Fruit fly (Drosophila melanogaster) whole organism, pupa: ENCODE measurements around the gene CG1792.
A peak's percentile ranks its signal among the peaks of the same experiment; 100 is the strongest.

Experiments
- CG10348 ChIP-seq: fragments of 200-800 bp; sonication (Bioruptor generic); IDR thresholded peaks from 2 replicates; pipeline ENCODE4 v1.3.6; 2022; ENCODE audit warnings: missing biosample characterization, missing genetic modification characterization
- CG12605 ChIP-seq: fragments of 200-800 bp; sonication (Bioruptor generic); IDR thresholded peaks from 2 replicates; pipeline ENCODE4 v1.3.6; 2022; ENCODE audit warnings: missing biosample characterization, missing genetic modification characterization
- CG13204 ChIP-seq: fragments of 200-800 bp; sonication (Bioruptor generic); optimal IDR thresholded peaks from 2 replicates; lab custom pipeline; 2018; ENCODE audit warnings: missing biosample characterization, mild to moderate bottlenecking, missing genetic modification characterization, moderate library complexity
- CG14655 ChIP-seq: fragments of 200-800 bp; sonication (Bioruptor generic); optimal IDR thresholded peaks from 3 replicates; lab custom pipeline; 2017; ENCODE audit warnings: mild to moderate bottlenecking, missing biosample characterization, missing genetic modification reagents, missing genetic modification characterization
- CG15710 ChIP-seq: fragments of 200-800 bp; sonication (Bioruptor generic); optimal IDR thresholded peaks from 2 replicates; lab custom pipeline; 2018; ENCODE audit warnings: missing biosample characterization, mild to moderate bottlenecking, missing genetic modification characterization, moderate library complexity
- CG17806 ChIP-seq: fragments of 200-800 bp; sonication (Bioruptor generic); optimal IDR thresholded peaks from 2 replicates; lab custom pipeline; 2018; ENCODE audit warnings: missing biosample characterization, mild to moderate bottlenecking, missing genetic modification characterization, moderate library complexity
- CG32121 ChIP-seq: fragments of 200-800 bp; sonication (Bioruptor generic); IDR thresholded peaks from 2 replicates; pipeline ENCODE4 v1.3.6; 2022; ENCODE audit warnings: missing biosample characterization, missing genetic modification characterization
- CG34367 ChIP-seq: fragments of 200-800 bp; sonication (Bioruptor generic); optimal IDR thresholded peaks from 2 replicates; lab custom pipeline; 2018; ENCODE audit warnings: missing biosample characterization, mild to moderate bottlenecking, missing genetic modification characterization
- CG4496 ChIP-seq: fragments of 200-800 bp; sonication (Bioruptor generic); IDR thresholded peaks from 3 replicates; pipeline ENCODE4 v1.3.6; 2022; ENCODE audit warnings: missing biosample characterization, missing genetic modification characterization
- CG8159 ChIP-seq: fragments of 200-800 bp; sonication (Bioruptor generic); optimal IDR thresholded peaks from 3 replicates; lab custom pipeline; 2018; ENCODE audit warnings: missing biosample characterization, mild to moderate bottlenecking, missing genetic modification characterization, moderate library complexity
- CG8301 ChIP-seq: fragments of 200-800 bp; sonication (Bioruptor generic); optimal IDR thresholded peaks from 2 replicates; lab custom pipeline; 2018; ENCODE audit warnings: missing biosample characterization, mild to moderate bottlenecking, missing genetic modification characterization
- CG9948 ChIP-seq: fragments of 200-800 bp; sonication (Bioruptor generic); optimal IDR thresholded peaks from 2 replicates; lab custom pipeline; 2018; ENCODE audit warnings: missing biosample characterization, mild to moderate bottlenecking, missing genetic modification characterization, moderate library complexity
- D1 ChIP-seq: fragments of 200-800 bp; sonication (Bioruptor generic); optimal IDR thresholded peaks from 2 replicates; lab custom pipeline; 2018; ENCODE audit warnings: missing biosample characterization, mild to moderate bottlenecking, missing genetic modification characterization, moderate library complexity
- EcR ChIP-seq: fragments of 200-800 bp; sonication (Bioruptor generic); optimal IDR thresholded peaks from 3 replicates; lab custom pipeline; 2019; ENCODE audit warnings: missing biosample characterization, missing genetic modification characterization, mild to moderate bottlenecking, moderate library complexity, missing genetic modification reagents
- Ets98B ChIP-seq: fragments of 200-800 bp; sonication (Bioruptor generic); IDR thresholded peaks from 2 replicates; pipeline ENCODE4 v1.3.6; 2022; ENCODE audit warnings: missing biosample characterization, missing genetic modification characterization
- Pif1A ChIP-seq: fragments of 200-800 bp; sonication (Bioruptor generic); optimal IDR thresholded peaks from 3 replicates; lab custom pipeline; 2016; ENCODE audit warnings: missing biosample characterization, missing genetic modification characterization
- Pif1B ChIP-seq: fragments of 200-800 bp; sonication (Bioruptor generic); optimal IDR thresholded peaks from 3 replicates; lab custom pipeline; 2016; ENCODE audit warnings: missing biosample characterization, missing genetic modification characterization
- Snoo ChIP-seq: fragments of 200-800 bp; sonication (Bioruptor generic); optimal IDR thresholded peaks from 3 replicates; lab custom pipeline; 2017; ENCODE audit warnings: missing biosample characterization, mild to moderate bottlenecking, missing genetic modification characterization, inconsistent platforms
- fd96Ca ChIP-seq: fragments of 200-800 bp; sonication (Bioruptor generic); IDR thresholded peaks from 3 replicates; pipeline ENCODE4 v1.3.6; 2022; ENCODE audit warnings: missing biosample characterization, missing genetic modification characterization
- gl ChIP-seq: fragments of 200-800 bp; sonication (Bioruptor generic); optimal IDR thresholded peaks from 2 replicates; lab custom pipeline; 2018; ENCODE audit warnings: missing biosample characterization, mild to moderate bottlenecking, missing genetic modification characterization
- rn ChIP-seq: fragments of 200-800 bp; sonication (Bioruptor generic); IDR thresholded peaks from 2 replicates; pipeline ENCODE4 v1.3.6; 2022; ENCODE audit warnings: missing biosample characterization, missing genetic modification characterization

Gene CG1792

DNA sequence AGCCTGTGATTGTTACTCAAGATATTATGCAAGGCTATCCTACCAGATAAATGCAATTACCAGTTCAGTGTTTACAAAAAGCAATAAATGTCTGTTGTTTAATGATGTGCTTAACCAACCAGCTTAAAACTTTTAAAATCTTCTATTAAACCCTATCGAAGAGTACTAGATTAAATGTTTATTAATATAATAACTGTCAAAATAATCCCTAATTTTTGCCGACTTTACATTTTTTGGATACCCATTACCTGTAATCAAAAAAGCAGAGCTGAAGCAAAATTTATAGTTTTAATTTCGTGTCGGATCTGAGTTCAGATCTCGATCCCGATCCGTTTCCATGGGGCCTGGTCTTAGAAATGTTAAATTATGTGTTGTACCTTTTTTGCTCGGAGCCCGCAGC, 25.8 kb upstream of the CG1792 start, which contains the start of gene CG1638:
CG1638 (plus strand) TSS at position 301 of the 400 bp plus-strand sequence.
- TF ChIP-seq CG34367 (tag; lab: Kevin White, UChicago) (no peak), Snoo (no peak), CG14655 (GFP tag; lab: Kevin White, UChicago) (no peak), CG17806 (no peak), Ets98B (GFP tag; lab: Robert Waterston, UW) (no peak), CG8301 (tag; lab: Kevin White, UChicago) (no peak), CG8159 (tag; lab: Kevin White, UChicago) (no peak), Pif1A (GFP tag; lab: Kevin White, UChicago) (no peak), fd96Ca (GFP tag; lab: Robert Waterston, UW) (no peak)

DNA sequence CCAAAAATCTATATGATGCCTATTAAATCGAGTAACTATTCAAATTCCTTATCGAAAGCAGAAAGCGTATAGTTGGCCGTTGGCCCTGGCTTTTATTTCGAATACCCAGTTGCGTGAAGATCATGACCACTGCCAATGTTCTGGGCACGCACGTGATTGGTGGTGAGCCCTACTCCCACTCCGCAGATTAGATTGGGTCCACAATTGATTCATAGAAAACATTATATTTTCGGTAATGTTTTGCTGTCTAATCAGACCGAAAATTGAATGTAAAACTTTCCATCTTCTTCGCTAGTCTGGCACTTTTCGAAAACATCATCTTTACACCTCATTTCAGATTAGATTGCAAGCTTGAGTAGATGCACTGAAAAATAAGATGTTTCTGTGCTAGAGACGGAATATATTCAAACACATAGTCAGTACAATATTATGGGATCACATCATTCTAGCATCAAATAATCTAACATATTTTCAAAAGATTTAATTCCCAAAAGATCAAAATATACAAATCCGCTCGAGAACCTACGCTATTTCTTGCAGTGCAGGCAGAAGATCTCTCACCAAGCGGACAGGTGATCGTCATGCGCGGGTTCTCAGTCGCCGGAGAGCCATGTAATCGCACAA, 23.7 kb upstream of the CG1792 start, which contains the start of gene CG1774:
CG1774 (plus strand) TSS at position 548 of the 624 bp plus-strand sequence.
- TF ChIP-seq gl (tag; lab: Kevin White, UChicago) = no peak
- TF ChIP-seq CG13204 (GFP tag; lab: Kevin White, UChicago) = no peak
- TF ChIP-seq CG34367 (tag; lab: Kevin White, UChicago) = no peak
- no peak for TF ChIP-seq CG8159 (tag; lab: Kevin White, UChicago)
- TF ChIP-seq CG14655 (GFP tag; lab: Kevin White, UChicago) = no peak
- peak; percentile 10 for TF ChIP-seq CG17806
- TF ChIP-seq rn (GFP tag; lab: Robert Waterston, UW) = peak; percentile 25; the same call in 1 of the 2 replicates
- peak; percentile 54; the same call in 2 of the 3 replicates for TF ChIP-seq fd96Ca (GFP tag; lab: Robert Waterston, UW)
- peak; percentile 61; the same call in 1 of the 2 replicates for TF ChIP-seq CG32121 (GFP tag; lab: Robert Waterston, UW)
- peak; percentile 11 for TF ChIP-seq CG15710 (tag; lab: Kevin White, UChicago)
- TF ChIP-seq CG12605 = peak; percentile 51
- no peak for TF ChIP-seq CG8301 (tag; lab: Kevin White, UChicago)
- no peak for TF ChIP-seq Pif1B
- no peak for TF ChIP-seq D1 (tag; lab: Kevin White, UChicago)
- TF ChIP-seq Snoo = peak; percentile 37
- TF ChIP-seq EcR (GFP tag; lab: Kevin White, UChicago) = no peak
- TF ChIP-seq Pif1A (GFP tag; lab: Kevin White, UChicago) = no peak
- no peak for TF ChIP-seq CG9948 (tag; lab: Kevin White, UChicago)
- TF ChIP-seq CG4496 (GFP tag; lab: Robert Waterston, UW) = peak; percentile 82
- TF ChIP-seq CG10348 (GFP tag; lab: Robert Waterston, UW) = no peak
- TF ChIP-seq Ets98B (GFP tag; lab: Robert Waterston, UW) = peak; percentile 75

DNA sequence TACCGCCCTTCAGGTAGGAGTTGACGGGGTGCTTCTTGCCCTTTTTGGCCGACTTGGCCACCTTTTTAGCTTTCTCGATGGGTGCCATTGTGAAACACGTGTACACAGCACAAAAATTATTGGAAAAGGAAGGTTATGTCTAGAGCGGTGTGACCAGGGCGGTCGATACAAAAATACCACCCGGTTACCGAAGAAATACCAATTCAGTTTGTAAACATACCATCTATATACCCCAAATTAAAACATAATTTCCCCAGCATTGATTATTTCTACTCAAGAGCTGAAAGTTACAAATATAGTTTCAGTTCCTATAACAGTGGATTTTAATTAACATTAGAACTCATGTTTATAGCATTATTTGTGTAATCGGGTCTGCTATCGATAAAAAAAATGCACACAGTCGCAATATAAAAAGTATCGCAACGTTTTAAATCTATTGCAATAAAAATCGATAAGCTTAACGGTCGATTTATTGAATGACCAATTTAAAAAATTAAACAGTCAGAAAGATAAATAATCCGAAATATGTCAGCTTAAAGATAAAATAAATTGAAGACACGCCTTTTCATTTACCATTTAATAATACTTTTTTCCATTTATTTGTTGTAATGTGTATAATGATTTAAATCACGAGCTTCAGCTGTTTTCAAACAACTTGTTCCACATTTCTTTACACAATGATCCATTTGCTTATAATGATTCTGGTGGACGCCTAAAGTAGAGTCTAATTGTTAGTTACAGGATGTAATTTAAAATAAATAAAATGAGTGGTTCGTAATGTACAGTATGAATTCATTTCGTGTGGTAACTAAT, 19.8 kb upstream of the CG1792 start, which contains the start of gene RpL6:
RpL6 (minus strand) TSS at position 134 of the 813 bp plus-strand sequence.
- TF ChIP-seq rn (GFP tag; lab: Robert Waterston, UW) (no peak), CG13204 (GFP tag; lab: Kevin White, UChicago) (no peak), CG9948 (tag; lab: Kevin White, UChicago) (no peak), EcR (GFP tag; lab: Kevin White, UChicago) (no peak)

DNA sequence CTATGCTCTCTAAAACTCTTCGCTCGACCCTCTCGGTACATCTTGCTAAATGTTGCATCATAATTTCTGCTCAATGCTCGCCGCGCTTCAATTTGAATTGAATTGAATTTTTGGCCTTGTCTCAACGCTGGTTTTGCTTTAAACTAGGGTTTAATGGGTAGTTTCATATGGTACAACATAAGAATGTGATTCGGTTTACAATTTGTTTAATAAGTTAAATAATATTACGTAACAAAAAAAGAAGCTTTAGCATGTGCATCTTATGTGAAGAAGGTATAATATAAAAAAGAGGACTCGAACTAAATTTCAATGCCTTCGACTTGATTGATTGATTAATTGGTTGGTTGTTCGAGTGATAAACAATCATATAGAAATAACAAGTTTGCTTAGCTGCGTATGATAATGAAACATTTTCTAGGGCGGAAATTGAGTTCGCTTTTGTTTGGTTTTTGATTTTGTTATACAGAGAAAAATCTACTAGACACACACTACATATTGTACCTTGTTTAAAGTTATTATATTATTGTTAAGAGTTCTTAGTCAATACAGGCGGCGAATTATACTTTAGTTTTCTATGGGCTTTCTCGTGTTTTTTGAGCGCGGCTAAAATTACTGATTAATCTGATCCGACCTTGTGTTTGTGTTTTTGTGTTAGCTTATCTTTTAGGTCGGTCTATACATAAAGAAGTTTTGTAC, 18.2 kb upstream of the CG1792 start:
- TF ChIP-seq CG15710 (tag; lab: Kevin White, UChicago) = no peak
- no peak for TF ChIP-seq CG12605
- no peak for TF ChIP-seq rn (GFP tag; lab: Robert Waterston, UW)
- TF ChIP-seq EcR (GFP tag; lab: Kevin White, UChicago) = no peak
- TF ChIP-seq, all 21 proteins: peak for 0

DNA sequence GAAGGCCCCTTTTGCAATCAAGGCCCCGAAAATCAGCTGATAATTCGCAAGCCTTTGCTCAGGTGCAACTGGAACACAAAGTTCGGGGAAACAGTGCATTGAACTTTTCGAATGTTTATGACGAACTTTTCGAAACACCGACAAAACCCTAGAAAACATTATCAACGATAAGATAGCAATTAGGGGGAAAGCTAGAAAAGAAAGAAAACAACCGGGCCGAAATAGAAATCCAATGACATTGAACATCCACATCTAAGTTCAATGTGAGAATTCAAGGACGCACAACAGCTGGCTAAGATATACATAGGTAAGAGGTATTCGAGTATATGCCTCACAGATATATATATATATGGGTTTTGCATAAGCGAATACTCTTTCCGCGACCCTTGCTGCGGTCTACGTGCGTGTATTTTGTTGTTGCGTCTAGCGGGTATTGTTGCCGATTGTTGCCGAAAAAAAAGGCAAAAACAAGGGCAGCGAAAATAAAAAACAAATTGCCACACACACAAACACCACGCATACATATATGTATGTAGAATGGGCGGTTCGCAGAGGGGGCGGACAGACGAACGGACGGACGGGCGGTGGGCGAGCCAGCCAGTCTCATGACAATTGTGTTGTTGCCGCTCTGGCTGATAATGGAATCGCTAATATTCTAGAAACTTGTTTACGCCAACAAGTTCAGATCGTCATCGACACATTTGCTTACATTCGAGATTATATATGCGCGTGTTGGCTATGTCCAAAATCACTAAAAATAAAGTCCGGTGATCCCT, 16.4 kb upstream of the CG1792 start:
- TF ChIP-seq CG8301 (tag; lab: Kevin White, UChicago) (no peak), CG12605 (no peak), CG13204 (GFP tag; lab: Kevin White, UChicago) (no peak), CG4496 (GFP tag; lab: Robert Waterston, UW) (0 out of 3 replicates have a peak, but pooled peaks have one; percentile 17), Ets98B (GFP tag; lab: Robert Waterston, UW) (no peak), CG34367 (tag; lab: Kevin White, UChicago) (no peak), Pif1B (no peak)
